Worm (Caenorhabditis elegans): ENCODE results near the gene K02D10.4.

Gene K02D10.4

ce11 chrIII:8739126-8739525, 40.7 kb downstream of the K02D10.4 start (continued):
- no peak for TF ChIP-seq hmg-1.1 (GFP tag; IDR thresholded peaks at IDR 0.05)
- no peak for TF ChIP-seq fkh-10 (GFP tag; optimal IDR thresholded peaks at IDR 0.05)
- TF ChIP-seq lin-15B (tag; optimal IDR thresholded peaks at IDR 0.05), result no peak
- TF ChIP-seq F10B5.3 (tag; optimal IDR thresholded peaks at IDR 0.05), result no peak
- no peak for TF ChIP-seq D1046.2 (GFP tag; IDR thresholded peaks at IDR 0.05)
- TF ChIP-seq T26A8.4 (GFP tag; IDR thresholded peaks at IDR 0.05), result no peak
- no peak for TF ChIP-seq nhr-11 (tag; optimal IDR thresholded peaks at IDR 0.05)
- no peak for TF ChIP-seq nhr-111 (GFP tag; optimal IDR thresholded peaks at IDR 0.05)
- peak; percentile 44 for TF ChIP-seq mes-2 (tag; optimal IDR thresholded peaks at IDR 0.05; ENCODE audit: poor library complexity, severe bottlenecking)

- TF ChIP-seq unc-130 (GFP tag; optimal IDR thresholded peaks at IDR 0.05) (no peak), dpl-1 (GFP tag; optimal IDR thresholded peaks at IDR 0.05) (no peak), php-3 (GFP tag; IDR thresholded peaks at IDR 0.05) (no peak), ama-1 (optimal IDR thresholded peaks at IDR 0.05) (no peak), lin-13 (GFP tag; optimal IDR thresholded peaks at IDR 0.05) (no peak), R02D3.7 (tag; optimal IDR thresholded peaks at IDR 0.05) (no peak), mxl-2 (GFP tag; conservative IDR thresholded peaks at IDR 0.05) (no peak), nhr-6 (tag; optimal IDR thresholded peaks at IDR 0.05) (no peak), dve-1 (tag; optimal IDR thresholded peaks at IDR 0.05; ENCODE audit: insufficient read depth) (no peak), tag-97 (GFP tag; IDR thresholded peaks at IDR 0.05) (no peak), unc-62 (GFP tag; optimal IDR thresholded peaks at IDR 0.05 in 1 of 2) (no peak), unc-62 (tag; optimal IDR thresholded peaks at IDR 0.05) (no peak), nhr-10 (tag; optimal IDR thresholded peaks at IDR 0.05) (no peak), nhr-237 (tag; optimal IDR thresholded peaks at IDR 0.05) (no peak), ceh-20 (GFP tag; IDR thresholded peaks at IDR 0.05) (no peak), lsy-2 (tag; optimal IDR thresholded peaks at IDR 0.05) (no peak), aly-2 (tag; optimal IDR thresholded peaks at IDR 0.05) (no peak), nhr-11 (tag; optimal IDR thresholded peaks at IDR 0.05) (no peak), hlh-11 (tag; optimal IDR thresholded peaks at IDR 0.05) (no peak), nhr-41 (GFP tag; IDR thresholded peaks at IDR 0.05) (no peak)
These were observed 41.5 kb downstream of the K02D10.4 start for ce11 chrIII:8738289-8738688.

ce11 chrIII:8737391-8737790, 42.4 kb downstream of the K02D10.4 start:
- TF ChIP-seq tra-1 (GFP tag; IDR thresholded peaks at IDR 0.05), result no peak
- TF ChIP-seq fkh-10 (GFP tag; optimal IDR thresholded peaks at IDR 0.05), result peak; percentile 31

- TF ChIP-seq unc-62 (GFP tag; optimal IDR thresholded peaks at IDR 0.05 in 1 of 2) (peak in 1 of 2 experiments; percentile 82), unc-62 (tag; optimal IDR thresholded peaks at IDR 0.05) (no peak), egl-43 (GFP tag; IDR thresholded peaks at IDR 0.05) (no peak), lin-39 (tag; optimal IDR thresholded peaks at IDR 0.05) (no peak), hif-1 (tag; optimal IDR thresholded peaks at IDR 0.05) (peak in 1 of 2 experiments; percentile 34), F44E2.7 (GFP tag; IDR thresholded peaks at IDR 0.05) (no peak), dve-1 (tag; optimal IDR thresholded peaks at IDR 0.05; ENCODE audit: insufficient read depth) (peak; percentile 47), hlh-30 (tag; optimal IDR thresholded peaks at IDR 0.05; ENCODE audit: insufficient read depth) (peak; percentile 78), nhr-11 (tag; optimal IDR thresholded peaks at IDR 0.05) (peak; percentile 14), nhr-25 (tag; optimal IDR thresholded peaks at IDR 0.05; ENCODE audit: borderline replicate concordance, insufficient read depth) (peak; percentile 36), ztf-7 (tag; optimal IDR thresholded peaks at IDR 0.05) (peak; percentile 79), ceh-20 (GFP tag; IDR thresholded peaks at IDR 0.05) (no peak), dmd-6 (GFP tag; IDR thresholded peaks at IDR 0.05) (peak; percentile 79), aha-1 (tag) (peak; percentile 87), lin-15B (tag; optimal IDR thresholded peaks at IDR 0.05) (no peak), lin-1 (GFP tag; IDR thresholded peaks at IDR 0.05) (no peak), dmd-9 (GFP tag; IDR thresholded peaks at IDR 0.05) (no peak), ceh-28 (tag; optimal IDR thresholded peaks at IDR 0.05) (no peak), daf-16 (GFP tag; optimal IDR thresholded peaks at IDR 0.05) (peak; percentile 12 to 92), daf-16 (tag; optimal IDR thresholded peaks at IDR 0.05) (peak; percentile 27), ces-1 (GFP tag; optimal IDR thresholded peaks at IDR 0.05) (no peak), snpc-4 (tag; optimal IDR thresholded peaks at IDR 0.05) (no peak), cey-2 (tag; optimal IDR thresholded peaks at IDR 0.05; ENCODE audit: borderline replicate concordance, insufficient read depth) (no peak), nhr-28 (tag; optimal IDR thresholded peaks at IDR 0.05) (peak; percentile 52)
These were observed 45.4 kb downstream of the K02D10.4 start for ce11 chrIII:8734327-8734885.

Data from whole organism, L4 larva.